ENCODE assay signal across 5 fruit fly cellular contexts in the genomic region with DNA sequence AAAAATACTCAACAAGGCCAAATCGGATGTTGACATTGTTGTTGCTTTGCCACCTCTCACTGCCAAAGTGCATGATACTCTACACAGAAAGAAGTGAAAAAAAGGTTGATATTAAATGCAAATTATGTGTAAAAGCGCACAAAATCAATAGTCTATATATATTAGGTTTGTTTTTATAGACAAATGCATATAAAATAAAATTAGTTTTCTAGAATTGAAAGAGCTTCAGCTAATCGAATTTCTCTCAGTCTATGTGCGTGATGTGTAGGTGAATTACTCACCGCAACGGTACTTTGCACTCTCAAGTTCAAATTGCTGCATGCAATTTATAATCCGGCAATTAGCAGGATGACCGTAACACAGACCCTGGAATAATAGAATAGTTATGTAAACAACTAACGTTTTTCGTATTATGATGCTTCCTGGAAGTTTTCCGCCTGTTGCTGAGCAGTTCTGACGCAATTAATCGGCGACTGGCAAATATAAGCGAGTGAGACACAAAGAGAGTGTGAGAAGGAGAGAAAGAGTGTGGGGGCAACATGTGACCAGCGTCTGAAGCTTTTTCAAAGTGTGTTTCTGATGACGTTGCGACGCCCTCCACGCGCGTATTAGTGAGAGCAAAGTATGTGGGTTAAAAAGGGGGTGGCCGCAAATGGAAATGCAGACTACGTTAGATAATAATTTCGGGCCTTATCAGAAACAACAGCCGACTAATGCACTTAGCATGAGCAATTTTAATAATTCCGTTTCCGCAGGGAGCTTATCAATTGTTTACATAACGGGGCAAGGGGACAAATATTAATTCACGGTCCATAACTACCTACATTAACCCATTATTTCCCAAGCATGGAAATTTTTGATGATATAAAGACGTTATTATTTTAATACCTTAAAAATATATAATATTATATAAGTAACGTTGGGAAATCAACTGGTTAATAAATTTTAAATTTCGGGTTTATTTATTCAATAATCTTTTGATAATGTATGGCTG.
TF ChIP-seq lines count a peak whose summit lies in the region.

No protein-coding gene starts in this region.

- TF ChIP-seq CTCF in whole organism, embryonic (GFP tag; optimal IDR thresholded peaks at IDR 0.05; lab: Kevin White, UChicago), result peak; percentile 57

TF ChIP-seq in whole organism, adult, 20 proteins besides CTCF, POLR2A, EP300 and RAD21 (continues in another document):
- peak; percentile 95 for TF ChIP-seq CG14711 (tag; optimal IDR thresholded peaks at IDR 0.05; lab: Kevin White, UChicago)
- peak; percentile 88 for TF ChIP-seq Hr96 (GFP tag; optimal IDR thresholded peaks at IDR 0.05; lab: Kevin White, UChicago)
- peak; percentile 97 for TF ChIP-seq CG5204 (GFP tag; optimal IDR thresholded peaks at IDR 0.05; lab: Kevin White, UChicago)
- peak; percentile 94 for TF ChIP-seq CG33017 (tag; optimal IDR thresholded peaks at IDR 0.05; lab: Kevin White, UChicago)
- TF ChIP-seq CG7045 (GFP tag; optimal IDR thresholded peaks at IDR 0.05; lab: Kevin White, UChicago), result peak; percentile 97
- TF ChIP-seq ovo (GFP tag; optimal IDR thresholded peaks at IDR 0.05; lab: Kevin White, UChicago), result peak; percentile 91
- no peak for TF ChIP-seq cnc (optimal IDR thresholded peaks at IDR 0.05; lab: Kevin White, UChicago)
- TF ChIP-seq Mnt (GFP tag; optimal IDR thresholded peaks at IDR 0.05; lab: Kevin White, UChicago), result peak; percentile 86
- peak; percentile 95 for TF ChIP-seq toe (GFP tag; optimal IDR thresholded peaks at IDR 0.05; lab: Kevin White, UChicago)
- peak; percentile 94 for TF ChIP-seq CG1620 (GFP tag; optimal IDR thresholded peaks at IDR 0.05; lab: Kevin White, UChicago)
- peak; percentile 86 for TF ChIP-seq Clk (GFP tag; optimal IDR thresholded peaks at IDR 0.05; lab: Kevin White, UChicago)
- peak; percentile 84 for TF ChIP-seq Crg-1 (GFP tag; optimal IDR thresholded peaks at IDR 0.05; lab: Kevin White, UChicago)
- TF ChIP-seq pad (GFP tag; optimal IDR thresholded peaks at IDR 0.05; lab: Kevin White, UChicago), result peak; percentile 85
- TF ChIP-seq CG11617 (GFP tag; optimal IDR thresholded peaks at IDR 0.05; lab: Kevin White, UChicago), result peak; percentile 96
- peak; percentile 93 for TF ChIP-seq CG7101 (tag; optimal IDR thresholded peaks at IDR 0.05; lab: Kevin White, UChicago)

TF ChIP-seq in whole organism, embryonic, 481 proteins besides CTCF, POLR2A, EP300 and RAD21 (continues in another document):
- TF ChIP-seq CG6765 (GFP tag; optimal IDR thresholded peaks at IDR 0.05; lab: Kevin White, UChicago), result peak; percentile 58
- TF ChIP-seq rib (GFP tag; IDR thresholded peaks at IDR 0.05; lab: Robert Waterston, UW), result peak; percentile 86
- TF ChIP-seq h (optimal IDR thresholded peaks at IDR 0.05; lab: Kevin White, UChicago), result no peak
- TF ChIP-seq CG1602 (GFP tag; optimal IDR thresholded peaks at IDR 0.05; lab: Kevin White, UChicago), result peak; percentile 86
- TF ChIP-seq Hand (GFP tag; optimal IDR thresholded peaks at IDR 0.05; lab: Kevin White, UChicago), result peak; percentile 77
- TF ChIP-seq CG1603 (tag; optimal IDR thresholded peaks at IDR 0.05; lab: Kevin White, UChicago), result peak; percentile 69
- TF ChIP-seq da (GFP tag; optimal IDR thresholded peaks at IDR 0.05; lab: Kevin White, UChicago), result peak; percentile 67
- TF ChIP-seq seq (GFP tag; IDR thresholded peaks at IDR 0.05; lab: Robert Waterston, UW), result peak; percentile 92
- peak; percentile 85 for TF ChIP-seq Abd-B (GFP tag; optimal IDR thresholded peaks at IDR 0.05; lab: Kevin White, UChicago)
- peak; percentile 76; the same call in 2 of the 3 replicates for TF ChIP-seq CG11560 (tag; IDR thresholded peaks at IDR 0.05; lab: Robert Waterston, UW)
- no peak for TF ChIP-seq CG7963 (GFP tag; IDR thresholded peaks at IDR 0.05; lab: Robert Waterston, UW; ENCODE audit: partially characterized antibody)
- TF ChIP-seq row (GFP tag; IDR thresholded peaks at IDR 0.05; lab: Robert Waterston, UW), result peak; percentile 93
- peak; percentile 64 for TF ChIP-seq TFAM (GFP tag; optimal IDR thresholded peaks at IDR 0.05; lab: Kevin White, UChicago)
- peak; percentile 96 for TF ChIP-seq dysf (GFP tag; IDR thresholded peaks at IDR 0.05; lab: Robert Waterston, UW)
- TF ChIP-seq ranshi (GFP tag; IDR thresholded peaks at IDR 0.05; lab: Robert Waterston, UW), result peak; percentile 92
- peak; percentile 51 for TF ChIP-seq CG7786 (GFP tag; optimal IDR thresholded peaks at IDR 0.05; lab: Kevin White, UChicago)

TF ChIP-seq in whole organism, prepupa, 60 proteins besides CTCF, POLR2A, EP300 and RAD21 (continues in another document):
- peak; percentile 96 for TF ChIP-seq Ets96B (tag; optimal IDR thresholded peaks at IDR 0.05; lab: Kevin White, UChicago)
- TF ChIP-seq Eip78C (GFP tag; lab: Kevin White, UChicago), result peak; percentile 99
- peak; percentile 97 for TF ChIP-seq Eip75B (GFP tag; optimal IDR thresholded peaks at IDR 0.05; lab: Kevin White, UChicago)
- TF ChIP-seq cyc (GFP tag; optimal IDR thresholded peaks at IDR 0.05; lab: Kevin White, UChicago), result peak; percentile 96
- peak; percentile 49 for TF ChIP-seq fkh (GFP tag; optimal IDR thresholded peaks at IDR 0.05; lab: Kevin White, UChicago)
- peak; percentile 97 for TF ChIP-seq CG34406 (GFP tag; optimal IDR thresholded peaks at IDR 0.05; lab: Kevin White, UChicago)
- TF ChIP-seq Lpt (GFP tag; optimal IDR thresholded peaks at IDR 0.05; lab: Kevin White, UChicago), result peak; percentile 94
- peak; percentile 95 for TF ChIP-seq CG10669 (GFP tag; optimal IDR thresholded peaks at IDR 0.05; lab: Kevin White, UChicago)
- TF ChIP-seq CG32006 (GFP tag; optimal IDR thresholded peaks at IDR 0.05; lab: Kevin White, UChicago), result peak; percentile 95
- TF ChIP-seq CG31627 (GFP tag; optimal IDR thresholded peaks at IDR 0.05; lab: Kevin White, UChicago), result peak; percentile 95
- TF ChIP-seq CG11294 (GFP tag; IDR thresholded peaks at IDR 0.05; lab: Robert Waterston, UW), result peak; percentile 94
- TF ChIP-seq CG15336 (GFP tag; IDR thresholded peaks at IDR 0.05; lab: Robert Waterston, UW), result peak; percentile 97
- peak; percentile 98 for TF ChIP-seq vri (GFP tag; optimal IDR thresholded peaks at IDR 0.05; lab: Kevin White, UChicago)
- peak; percentile 94 for TF ChIP-seq dsx (GFP tag; optimal IDR thresholded peaks at IDR 0.05; lab: Kevin White, UChicago; ENCODE audit: poor library complexity, severe bottlenecking)
- peak; percentile 95 to 96 for TF ChIP-seq ss (GFP tag; optimal IDR thresholded peaks at IDR 0.05; lab: Kevin White, UChicago)
- TF ChIP-seq dac (GFP tag; optimal IDR thresholded peaks at IDR 0.05; lab: Kevin White, UChicago), result peak; percentile 71

TF ChIP-seq in whole organism, pupa, 21 proteins besides CTCF, POLR2A, EP300 and RAD21 (continues in another document):
- TF ChIP-seq CG4496 (GFP tag; IDR thresholded peaks at IDR 0.05; lab: Robert Waterston, UW) (peak; percentile 98), rn (GFP tag; IDR thresholded peaks at IDR 0.05; lab: Robert Waterston, UW) (peak; percentile 94), CG32121 (GFP tag; IDR thresholded peaks at IDR 0.05; lab: Robert Waterston, UW) (peak; percentile 97), CG14655 (GFP tag; optimal IDR thresholded peaks at IDR 0.05; lab: Kevin White, UChicago) (peak; percentile 94), CG13204 (GFP tag; optimal IDR thresholded peaks at IDR 0.05; lab: Kevin White, UChicago) (no peak), CG17806 (tag; optimal IDR thresholded peaks at IDR 0.05; lab: Kevin White, UChicago) (peak; percentile 96), CG12605 (GFP tag; IDR thresholded peaks at IDR 0.05; lab: Robert Waterston, UW) (peak; percentile 92), CG34367 (tag; optimal IDR thresholded peaks at IDR 0.05; lab: Kevin White, UChicago) (peak; percentile 89), Pif1A (GFP tag; optimal IDR thresholded peaks at IDR 0.05; lab: Kevin White, UChicago) (peak; percentile 96), EcR (GFP tag; optimal IDR thresholded peaks at IDR 0.05; lab: Kevin White, UChicago) (peak; percentile 84), CG8301 (tag; optimal IDR thresholded peaks at IDR 0.05; lab: Kevin White, UChicago) (peak; percentile 93), fd96Ca (GFP tag; IDR thresholded peaks at IDR 0.05; lab: Robert Waterston, UW) (peak; percentile 84), Ets98B (GFP tag; IDR thresholded peaks at IDR 0.05; lab: Robert Waterston, UW) (peak; percentile 96), CG10348 (GFP tag; IDR thresholded peaks at IDR 0.05; lab: Robert Waterston, UW) (peak; percentile 79), gl (tag; optimal IDR thresholded peaks at IDR 0.05; lab: Kevin White, UChicago) (peak; percentile 83), Pif1B (GFP tag; optimal IDR thresholded peaks at IDR 0.05; lab: Kevin White, UChicago) (peak; percentile 93), D1 (tag; optimal IDR thresholded peaks at IDR 0.05; lab: Kevin White, UChicago) (peak; percentile 69), CG15710 (tag; optimal IDR thresholded peaks at IDR 0.05; lab: Kevin White, UChicago) (peak; percentile 90)

TF ChIP-seq in whole organism, wandering third instar larva, 38 proteins besides CTCF, POLR2A, EP300 and RAD21 (continues in another document):
- TF ChIP-seq Rel (GFP tag; optimal IDR thresholded peaks at IDR 0.05; lab: Kevin White, UChicago) (peak; percentile 85), Rel (tag; optimal IDR thresholded peaks at IDR 0.05; lab: Kevin White, UChicago) (peak; percentile 93), brk (GFP tag; optimal IDR thresholded peaks at IDR 0.05; lab: Kevin White, UChicago) (peak; percentile 97), rgr (GFP tag; optimal IDR thresholded peaks at IDR 0.05; lab: Kevin White, UChicago) (peak; percentile 98), h (GFP tag; optimal IDR thresholded peaks at IDR 0.05; lab: Kevin White, UChicago) (peak; percentile 98), Myc (optimal IDR thresholded peaks at IDR 0.05; lab: Kevin White, UChicago) (no peak), OdsH (GFP tag; optimal IDR thresholded peaks at IDR 0.05; lab: Kevin White, UChicago) (peak; percentile 98), HLH106 (tag; optimal IDR thresholded peaks at IDR 0.05; lab: Kevin White, UChicago) (peak; percentile 96), Dfd (GFP tag; optimal IDR thresholded peaks at IDR 0.05; lab: Kevin White, UChicago) (peak; percentile 64), jim (GFP tag; optimal IDR thresholded peaks at IDR 0.05; lab: Kevin White, UChicago) (no peak), Mio (GFP tag; optimal IDR thresholded peaks at IDR 0.05; lab: Kevin White, UChicago) (peak; percentile 38), usp (GFP tag; optimal IDR thresholded peaks at IDR 0.05; lab: Kevin White, UChicago) (no peak), Vsx2 (GFP tag; optimal IDR thresholded peaks at IDR 0.05; lab: Kevin White, UChicago; ENCODE audit: partially characterized antibody) (no peak), br (GFP tag; optimal IDR thresholded peaks at IDR 0.05; lab: Kevin White, UChicago) (peak; percentile 92), GATAd (GFP tag; optimal IDR thresholded peaks at IDR 0.05; lab: Kevin White, UChicago) (peak; percentile 91), Hr78 (GFP tag; optimal IDR thresholded peaks at IDR 0.05; lab: Kevin White, UChicago) (no peak), Hr83 (GFP tag; optimal IDR thresholded peaks at IDR 0.05; lab: Kevin White, UChicago; ENCODE audit: poor library complexity, severe bottlenecking) (peak; percentile 25), dsf (GFP tag; optimal IDR thresholded peaks at IDR 0.05; lab: Kevin White, UChicago; ENCODE audit: borderline replicate concordance) (peak; percentile 87), dl (GFP tag; optimal IDR thresholded peaks at IDR 0.05; lab: Kevin White, UChicago; ENCODE audit: insufficient read depth in 1 of 2, partially characterized antibody in 2 of 2) (no peak)
